Fruit fly (Drosophila melanogaster): ENCODE results near the gene Cubn2.

Gene Cubn2

DNA sequence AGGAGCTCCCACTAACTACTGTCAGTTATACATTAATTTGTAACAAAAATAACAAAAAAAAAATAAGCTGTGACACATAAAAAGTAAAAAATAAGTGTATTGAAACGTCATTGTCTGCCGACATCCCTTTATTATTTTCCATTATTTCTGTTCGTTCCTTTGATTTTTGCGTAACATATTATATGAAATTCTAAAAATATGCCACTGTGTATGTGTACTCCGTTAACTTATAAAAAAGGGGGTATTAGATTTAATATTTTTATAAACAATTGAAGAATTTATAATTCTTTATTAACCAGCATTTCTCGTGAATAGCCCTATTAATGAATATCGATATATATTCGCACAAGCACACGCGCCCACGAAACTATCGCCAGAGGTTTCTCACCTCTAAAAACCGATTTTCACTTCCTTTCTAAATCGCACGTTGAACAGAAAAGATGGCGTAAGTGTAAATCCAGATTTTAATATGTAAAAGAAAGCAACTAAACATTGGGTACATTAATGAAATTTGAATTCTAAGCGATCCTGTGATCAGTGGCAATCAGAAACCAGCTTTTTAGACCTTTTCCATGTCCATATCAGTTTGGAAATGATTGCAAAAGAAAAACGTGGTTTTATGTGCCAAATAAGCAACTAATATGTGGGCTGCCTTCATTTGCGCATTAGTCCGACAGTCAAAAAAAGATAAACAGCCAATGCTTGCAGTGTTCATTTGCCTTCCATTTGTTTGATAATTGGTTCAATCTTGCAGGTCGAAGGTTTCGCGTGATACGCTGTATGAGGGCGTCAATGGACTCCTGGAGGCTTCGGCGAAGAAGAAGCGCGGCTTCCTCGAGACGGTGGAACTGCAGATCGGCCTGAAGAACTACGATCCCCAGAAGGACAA, 8.1 kb upstream of the Cubn2 start, which contains the start of gene RpL10Ab (continued):
- TF ChIP-seq HmgZ (tag; optimal IDR thresholded peaks at IDR 0.05) (no peak), CG6854 (GFP tag; optimal IDR thresholded peaks at IDR 0.05) (no peak), GATAe (GFP tag; conservative IDR thresholded peaks at IDR 0.05) (no peak), ab (GFP tag; optimal IDR thresholded peaks at IDR 0.05) (no peak), CG18476 (GFP tag; optimal IDR thresholded peaks at IDR 0.05) (peak; percentile 15), pfk (GFP tag; optimal IDR thresholded peaks at IDR 0.05) (peak; percentile 65), CG17385 (GFP tag; optimal IDR thresholded peaks at IDR 0.05) (peak; percentile 2), CG3163 (GFP tag; optimal IDR thresholded peaks at IDR 0.05) (peak; percentile 2), CG7839 (tag; optimal IDR thresholded peaks at IDR 0.05) (peak; percentile 49), Ets97D (GFP tag; optimal IDR thresholded peaks at IDR 0.05) (peak; percentile 97), tin (GFP tag; optimal IDR thresholded peaks at IDR 0.05) (peak; percentile 26), CG6765 (GFP tag; optimal IDR thresholded peaks at IDR 0.05) (peak; percentile 69), CG18764 (GFP tag; optimal IDR thresholded peaks at IDR 0.05) (peak; percentile 32), CoRest (tag; optimal IDR thresholded peaks at IDR 0.05) (peak; percentile 73), CG13775 (GFP tag; optimal IDR thresholded peaks at IDR 0.05) (peak; percentile 79), bab2 (GFP tag; optimal IDR thresholded peaks at IDR 0.05) (no peak), cg (GFP tag; optimal IDR thresholded peaks at IDR 0.05) (no peak), Rx (GFP tag; IDR thresholded peaks at IDR 0.05) (peak; percentile 59), Atf-2 (GFP tag; optimal IDR thresholded peaks at IDR 0.05) (peak; percentile 10), Lhr (GFP tag; optimal IDR thresholded peaks at IDR 0.05) (no peak), tap (tag; optimal IDR thresholded peaks at IDR 0.05) (no peak), sens-2 (GFP tag; IDR thresholded peaks at IDR 0.05) (peak; percentile 51; the same call in 1 of the 2 replicates), BEAF-32 (GFP tag; optimal IDR thresholded peaks at IDR 0.05) (peak; percentile 76), fu2 (GFP tag; optimal IDR thresholded peaks at IDR 0.05) (no peak), Mad (GFP tag; optimal IDR thresholded peaks at IDR 0.05) (peak; percentile 7), CG12659 (GFP tag; optimal IDR thresholded peaks at IDR 0.05) (peak; percentile 47), CG5245 (GFP tag; optimal IDR thresholded peaks at IDR 0.05) (peak; percentile 6), ci (GFP tag; IDR thresholded peaks at IDR 0.05) (peak; percentile 92), hkb (optimal IDR thresholded peaks at IDR 0.05) (no peak), hkb (GFP tag; IDR thresholded peaks at IDR 0.05) (no peak), pum (GFP tag; optimal IDR thresholded peaks at IDR 0.05) (peak; percentile 19), CG1603 (tag; optimal IDR thresholded peaks at IDR 0.05) (peak; percentile 69), CG3281 (GFP tag; optimal IDR thresholded peaks at IDR 0.05) (peak; percentile 61), CG34376 (GFP tag; optimal IDR thresholded peaks at IDR 0.05) (peak; percentile 67), jing (GFP tag; optimal IDR thresholded peaks at IDR 0.05) (no peak), CG31388 (GFP tag; optimal IDR thresholded peaks at IDR 0.05) (no peak), CG2712 (tag; optimal IDR thresholded peaks at IDR 0.05) (peak; percentile 67), psq (GFP tag; optimal IDR thresholded peaks at IDR 0.05) (no peak), bbx (GFP tag; IDR thresholded peaks at IDR 0.05; ENCODE audit: partially characterized antibody) (peak; percentile 95), CG3065 (GFP tag; optimal IDR thresholded peaks at IDR 0.05) (no peak), NK7.1 (GFP tag; optimal IDR thresholded peaks at IDR 0.05) (no peak), bcd (GFP tag; optimal IDR thresholded peaks at IDR 0.05) (peak; percentile 69), crc (GFP tag; optimal IDR thresholded peaks at IDR 0.05) (no peak), CG32767 (GFP tag; IDR thresholded peaks at IDR 0.05) (no peak; the same call in 1 of the 2 replicates), Stat92E (GFP tag; optimal IDR thresholded peaks at IDR 0.05) (no peak), Bgb (GFP tag; IDR thresholded peaks at IDR 0.05; ENCODE audit: partially characterized antibody) (peak; percentile 92), H2.0 (GFP tag; IDR thresholded peaks at IDR 0.05) (peak; percentile 61), Jarid2 (GFP tag; optimal IDR thresholded peaks at IDR 0.05) (peak; percentile 45), dan (GFP tag; IDR thresholded peaks at IDR 0.05) (0 out of 2 replicates have a peak, but pooled peaks have one; percentile 22)
